Worm (Caenorhabditis elegans): ENCODE measurements around the gene rpl-2.

DNA sequence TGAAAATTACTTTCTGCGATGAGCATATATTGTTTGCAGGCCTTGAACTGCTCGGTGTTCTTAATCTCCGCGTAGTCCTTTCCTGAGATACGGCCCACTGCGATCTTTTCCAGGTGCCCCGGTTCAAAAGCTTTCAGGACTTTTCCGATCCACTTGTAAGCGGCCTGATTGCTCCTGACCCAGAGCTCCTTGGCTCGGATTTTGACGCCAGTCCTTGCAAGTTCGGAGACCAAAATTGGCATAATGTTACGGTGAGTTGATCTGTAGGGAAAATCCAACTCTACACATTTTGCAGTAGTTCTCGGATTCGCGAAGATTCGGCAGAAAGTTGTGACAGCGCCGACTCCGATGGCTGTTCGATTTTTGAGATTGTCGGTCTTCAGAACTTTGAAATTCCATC lies 37.5 kb downstream of the rpl-2 start:
- TF ChIP-seq pax-3 (tag; optimal IDR thresholded peaks at IDR 0.05) (no peak), fkh-10 (GFP tag; optimal IDR thresholded peaks at IDR 0.05) (no peak), zag-1 (tag; optimal IDR thresholded peaks at IDR 0.05) (no peak), rnt-1 (tag; optimal IDR thresholded peaks at IDR 0.05) (no peak), unc-62 (GFP tag; optimal IDR thresholded peaks at IDR 0.05) (no peak), irx-1 (tag; optimal IDR thresholded peaks at IDR 0.05) (no peak), ceh-82 (tag; optimal IDR thresholded peaks at IDR 0.05) (no peak), sptf-1 (tag; optimal IDR thresholded peaks at IDR 0.05) (no peak), nhr-90 (tag; optimal IDR thresholded peaks at IDR 0.05; ENCODE audit: poor library complexity) (no peak), F16B12.6 (tag; optimal IDR thresholded peaks at IDR 0.05) (no peak), nhr-76 (tag; optimal IDR thresholded peaks at IDR 0.05) (no peak), skn-1 (tag; optimal IDR thresholded peaks at IDR 0.05) (no peak), snpc-4 (tag; optimal IDR thresholded peaks at IDR 0.05) (no peak)
